Worm (Caenorhabditis elegans) whole organism, L1 larva: ENCODE results near the gene ZK1320.5.

Experiments used
- aly-2 ChIP-seq: fragments of 150-350 bp; optimal IDR thresholded peaks from 2 replicates; lab custom pipeline; 2014; ENCODE audit warnings: missing biosample characterization, missing genetic modification characterization
- blmp-1 ChIP-seq: fragments of 150-350 bp; optimal IDR thresholded peaks from 2 replicates; lab custom pipeline; 2014; ENCODE audit warnings: missing biosample characterization, missing genetic modification characterization
- fos-1 ChIP-seq: fragments of 150-350 bp; optimal IDR thresholded peaks from 2 replicates; lab custom pipeline; 2014; ENCODE audit warnings: missing biosample characterization, missing genetic modification characterization
- nhr-28 ChIP-seq: fragments of 150-350 bp; optimal IDR thresholded peaks from 2 replicates; lab custom pipeline; 2014; ENCODE audit warnings: missing biosample characterization, missing genetic modification characterization
- nhr-76 ChIP-seq: sonication (generic microtip); optimal IDR thresholded peaks from 2 replicates; lab custom pipeline; 2017; ENCODE audit warnings: missing biosample characterization, missing genetic modification characterization
- nhr-77 ChIP-seq: fragments of 150-350 bp; optimal IDR thresholded peaks from 2 replicates; lab custom pipeline; 2014; ENCODE audit warnings: missing biosample characterization, missing genetic modification characterization
- snu-23 ChIP-seq: sonication (generic microtip); optimal IDR thresholded peaks from 2 replicates; lab custom pipeline; 2016; ENCODE audit warnings: missing genetic modification characterization, missing compliant biosample characterization

ce11 chrII:9652919-9653318 lies 12.6 kb downstream of the ZK1320.5 start, which contains the start of gene ZK1307.3:
- TF ChIP-seq nhr-28 (tag; lab: Kevin White, UChicago) (no peak), fos-1 (tag; lab: Kevin White, UChicago) (no peak), aly-2 (tag; lab: Kevin White, UChicago) (no peak), nhr-77 (tag; lab: Kevin White, UChicago) (no peak), snu-23 (GFP tag; lab: Kevin White, UChicago) (no peak), blmp-1 (tag; lab: Kevin White, UChicago) (no peak), nhr-76 (no peak)
